Fruit fly (Drosophila melanogaster): Measurements from ENCODE around the gene p.

dm6 chr3R:8642376-8642966 is 28.0 kb downstream of the p start:
- no peak for TF ChIP-seq psq (optimal IDR thresholded peaks at IDR 0.05)
- TF ChIP-seq EcR (GFP tag; optimal IDR thresholded peaks at IDR 0.05): no peak
- TF ChIP-seq usp (GFP tag; optimal IDR thresholded peaks at IDR 0.05): no peak
- TF ChIP-seq pan (optimal IDR thresholded peaks at IDR 0.05): no peak
